Worm (Caenorhabditis elegans) whole organism, mixed stage, embryonic: ENCODE data around the gene srh-4.

Source experiments
- ces-1 ChIP-seq: fragments of 150-350 bp; optimal IDR thresholded peaks from 2 replicates; lab custom pipeline; 2014; ENCODE audit warnings: missing biosample characterization, missing genetic modification reagents, missing genetic modification characterization
- elt-3 ChIP-seq: fragments of 150-350 bp; optimal IDR thresholded peaks from 2 replicates; lab custom pipeline; 2014; ENCODE audit warnings: missing biosample characterization, missing genetic modification characterization
- mep-1 ChIP-seq: fragments of 150-350 bp; optimal IDR thresholded peaks from 2 replicates; lab custom pipeline; 2017; ENCODE audit warnings: missing biosample characterization, missing genetic modification reagents, missing genetic modification characterization, inconsistent platforms
- nhr-12 ChIP-seq: fragments of 150-350 bp; optimal IDR thresholded peaks from 2 replicates; lab custom pipeline; 2014; ENCODE audit warnings: missing biosample characterization, missing genetic modification characterization
- nhr-2 ChIP-seq: fragments of 150-350 bp; optimal IDR thresholded peaks from 2 replicates; lab custom pipeline; 2014; ENCODE audit warnings: missing biosample characterization, missing genetic modification characterization
- nhr-237 ChIP-seq: fragments of 150-350 bp; optimal IDR thresholded peaks from 2 replicates; lab custom pipeline; 2014; ENCODE audit warnings: missing biosample characterization, missing genetic modification characterization
- nhr-28 ChIP-seq: fragments of 150-350 bp; optimal IDR thresholded peaks from 2 replicates; lab custom pipeline; 2014; ENCODE audit warnings: missing biosample characterization, missing genetic modification characterization
- pha-4 ChIP-seq: fragments of 150-350 bp; optimal IDR thresholded peaks from 2 replicates; lab custom pipeline; 2018; ENCODE audit warnings: missing biosample characterization, missing genetic modification reagents, missing genetic modification characterization
- snpc-4 ChIP-seq: fragments of 150-350 bp; optimal IDR thresholded peaks from 2 replicates; lab custom pipeline; 2014; ENCODE audit warnings: missing biosample characterization, missing genetic modification characterization
- unc-39 ChIP-seq: fragments of 150-350 bp; optimal IDR thresholded peaks from 2 replicates; lab custom pipeline; 2014; ENCODE audit warnings: missing biosample characterization, missing genetic modification characterization
- unc-62 ChIP-seq: fragments of 150-350 bp; optimal IDR thresholded peaks from 2 replicates; lab custom pipeline; 2014; ENCODE audit warnings: missing biosample characterization, missing genetic modification reagents, missing genetic modification characterization

DNA sequence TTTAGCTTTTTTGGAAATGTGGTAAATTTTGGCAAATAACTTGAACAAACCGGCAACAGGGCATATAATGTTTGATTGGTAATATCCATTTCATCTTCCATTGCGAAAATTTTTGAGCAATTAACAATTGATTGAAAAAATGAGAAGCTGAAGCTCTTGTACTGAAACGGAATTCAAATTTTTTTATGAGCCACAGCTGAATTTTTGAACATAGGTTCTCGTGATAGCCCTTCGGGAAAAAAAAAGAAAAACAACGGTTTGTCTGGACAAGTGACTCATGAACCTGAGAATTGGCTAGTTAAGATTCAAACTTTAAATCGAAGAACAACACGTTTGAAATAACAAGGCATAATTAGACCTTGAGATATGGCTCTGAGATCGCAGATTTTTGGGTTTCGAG lies 14.4 kb upstream of the srh-4 start, which contains the start of gene srx-62:
- TF ChIP-seq ces-1 (GFP tag; lab: Kevin White, UChicago) (no peak), elt-3 (tag; lab: Kevin White, UChicago) (no peak), unc-39 (no peak), nhr-12 (tag; lab: Kevin White, UChicago) (no peak), snpc-4 (tag; lab: Kevin White, UChicago) (no peak), nhr-2 (tag; lab: Kevin White, UChicago) (no peak), mep-1 (tag; lab: Kevin White, UChicago) (no peak), nhr-237 (no peak), unc-62 (GFP tag; lab: Kevin White, UChicago) (no peak), pha-4 (tag; lab: Kevin White, UChicago) (no peak), nhr-28 (no peak)
